Fruit fly (Drosophila melanogaster) whole organism, embryonic: Measurements from ENCODE around the gene CG43255.

ENCODE experiments used
- Atf-2 ChIP-seq: fragments of 200-800 bp; sonication (Bioruptor generic); optimal IDR thresholded peaks from 2 replicates; lab custom pipeline; 2016; ENCODE audit warnings: missing biosample characterization, missing genetic modification characterization
- BEAF-32 ChIP-seq: fragments of 200-800 bp; sonication (Bioruptor generic); optimal IDR thresholded peaks from 3 replicates; lab custom pipeline; 2017; ENCODE audit warnings: missing biosample characterization, missing genetic modification characterization, mild to moderate bottlenecking, moderate library complexity, missing genetic modification reagents
- C15 ChIP-seq: fragments of 200-800 bp; sonication (Bioruptor generic); IDR thresholded peaks from 3 replicates; pipeline ENCODE4 v1.3.6; 2022; ENCODE audit warnings: missing biosample characterization, missing genetic modification characterization
- CG10431 ChIP-seq: fragments of 200-800 bp; sonication (Bioruptor generic); optimal IDR thresholded peaks from 3 replicates; lab custom pipeline; 2018; ENCODE audit warnings: missing biosample characterization, mild to moderate bottlenecking, missing genetic modification characterization
- CG10462 ChIP-seq: fragments of 200-800 bp; sonication (Bioruptor generic); optimal IDR thresholded peaks from 2 replicates; lab custom pipeline; 2016; ENCODE audit warnings: missing biosample characterization, missing genetic modification characterization
- CG11085 ChIP-seq: fragments of 200-800 bp; sonication (Bioruptor generic); IDR thresholded peaks from 2 replicates; pipeline ENCODE4 v1.3.6; 2022; ENCODE audit warnings: missing biosample characterization, missing genetic modification characterization
- CG11695 ChIP-seq: fragments of 200-800 bp; sonication (Bioruptor generic); IDR thresholded peaks from 3 replicates; pipeline ENCODE4 v1.3.6; 2022; ENCODE audit warnings: missing biosample characterization, missing genetic modification characterization
- CG12219 ChIP-seq: fragments of 200-800 bp; sonication (Bioruptor generic); optimal IDR thresholded peaks from 3 replicates; lab custom pipeline; 2018; ENCODE audit warnings: missing biosample characterization, mild to moderate bottlenecking, missing genetic modification characterization
- CG15073 ChIP-seq: fragments of 200-800 bp; sonication (Bioruptor generic); optimal IDR thresholded peaks from 2 replicates; lab custom pipeline; 2016; ENCODE audit warnings: missing biosample characterization, missing genetic modification characterization
- CG1792 ChIP-seq: fragments of 200-800 bp; sonication (Bioruptor generic); optimal IDR thresholded peaks from 2 replicates; lab custom pipeline; 2016; ENCODE audit warnings: missing biosample characterization, missing genetic modification characterization
- CG3995 ChIP-seq: fragments of 200-800 bp; sonication (Bioruptor generic); optimal IDR thresholded peaks from 3 replicates; lab custom pipeline; 2016; ENCODE audit warnings: missing biosample characterization, missing genetic modification characterization
- CG4282 ChIP-seq: fragments of 200-800 bp; sonication (Bioruptor generic); optimal IDR thresholded peaks from 2 replicates; lab custom pipeline; 2016; ENCODE audit warnings: missing biosample characterization, missing genetic modification characterization
- CG5180 ChIP-seq: fragments of 200-800 bp; sonication (Bioruptor generic); optimal IDR thresholded peaks from 3 replicates; lab custom pipeline; 2017; ENCODE audit warnings: missing biosample characterization, missing genetic modification characterization, mild to moderate bottlenecking, moderate library complexity, missing genetic modification reagents
- CG7963 ChIP-seq: fragments of 200-800 bp; sonication (Bioruptor generic); IDR thresholded peaks from 3 replicates; pipeline ENCODE4 v1.3.6; 2022; ENCODE audit warnings: missing biosample characterization, missing genetic modification characterization; ENCODE audit not compliant: partially characterized antibody
- CG7987 ChIP-seq: fragments of 200-800 bp; sonication (Bioruptor generic); optimal IDR thresholded peaks from 2 replicates; lab custom pipeline; 2018; ENCODE audit warnings: missing biosample characterization, mild to moderate bottlenecking, missing genetic modification characterization, moderate library complexity
- CG9437 ChIP-seq: fragments of 200-800 bp; sonication (Bioruptor generic); optimal IDR thresholded peaks from 2 replicates; lab custom pipeline; 2018; ENCODE audit warnings: missing biosample characterization, mild to moderate bottlenecking, missing genetic modification characterization
- CG9609 ChIP-seq: fragments of 200-800 bp; sonication (Bioruptor generic); optimal IDR thresholded peaks from 3 replicates; lab custom pipeline; 2016; ENCODE audit warnings: missing biosample characterization, missing genetic modification characterization
- Camta ChIP-seq: fragments of 200-800 bp; sonication (Bioruptor generic); optimal IDR thresholded peaks from 2 replicates; lab custom pipeline; 2016; ENCODE audit warnings: missing biosample characterization, missing genetic modification characterization
- Chrac-16 ChIP-seq: fragments of 200-800 bp; sonication (Bioruptor generic); optimal IDR thresholded peaks from 3 replicates; lab custom pipeline; 2016; ENCODE audit warnings: missing biosample characterization, missing genetic modification characterization
- Dbx ChIP-seq: fragments of 200-800 bp; sonication (Bioruptor generic); IDR thresholded peaks from 3 replicates; pipeline ENCODE4 v1.3.6; 2022; ENCODE audit warnings: missing biosample characterization, missing genetic modification characterization
- Drgx ChIP-seq: fragments of 200-800 bp; sonication (Bioruptor generic); IDR thresholded peaks from 2 replicates; pipeline ENCODE4 v1.3.6; 2022; ENCODE audit warnings: missing biosample characterization, missing genetic modification characterization
- Gug ChIP-seq: fragments of 200-800 bp; sonication (Bioruptor generic); IDR thresholded peaks from 4 replicates; pipeline ENCODE4 v1.3.6; 2022; ENCODE audit warnings: missing biosample characterization, missing genetic modification characterization
- HLH4C ChIP-seq: fragments of 200-800 bp; sonication (Bioruptor generic); IDR thresholded peaks from 3 replicates; pipeline ENCODE4 v1.3.6; 2022; ENCODE audit warnings: missing biosample characterization, missing genetic modification characterization; ENCODE audit not compliant: partially characterized antibody
- HmgZ ChIP-seq: fragments of 200-800 bp; sonication (Bioruptor generic); optimal IDR thresholded peaks from 2 replicates; lab custom pipeline; 2018; ENCODE audit warnings: missing biosample characterization, mild to moderate bottlenecking, missing genetic modification characterization
- Hmx ChIP-seq: fragments of 200-800 bp; sonication (Bioruptor generic); optimal IDR thresholded peaks from 2 replicates; lab custom pipeline; 2016; ENCODE audit warnings: missing biosample characterization, missing genetic modification characterization
- Hr51 ChIP-seq, 2 experiments: fragments of 200-800 bp; sonication (Bioruptor generic); optimal IDR thresholded peaks; 2 replicates in 1 of 2; 3 replicates in 1 of 2; lab custom pipeline; 2016 to 2018; ENCODE audit warnings: missing biosample characterization in 2 of 2, missing genetic modification characterization in 2 of 2, mild to moderate bottlenecking in 1 of 2, moderate library complexity in 1 of 2
- Max ChIP-seq: fragments of 200-800 bp; sonication (Bioruptor generic); optimal IDR thresholded peaks from 2 replicates; lab custom pipeline; 2016; ENCODE audit warnings: missing biosample characterization, mild to moderate bottlenecking, missing genetic modification characterization
- NFAT ChIP-seq: fragments of 200-800 bp; sonication (Bioruptor generic); IDR thresholded peaks from 2 replicates; pipeline ENCODE4 v1.3.6; 2022; ENCODE audit warnings: missing biosample characterization, missing genetic modification characterization
- Vsx1 ChIP-seq: fragments of 200-800 bp; sonication (Bioruptor generic); optimal IDR thresholded peaks from 2 replicates; lab custom pipeline; 2017; ENCODE audit warnings: missing biosample characterization, mild to moderate bottlenecking, missing genetic modification characterization, missing genetic modification reagents
- Xbp1 ChIP-seq: fragments of 200-800 bp; sonication (Bioruptor generic); optimal IDR thresholded peaks from 3 replicates; lab custom pipeline; 2016; ENCODE audit warnings: missing biosample characterization, mild to moderate bottlenecking, missing genetic modification characterization
- YL-1 ChIP-seq: fragments of 200-800 bp; sonication (Bioruptor generic); optimal IDR thresholded peaks from 3 replicates; lab custom pipeline; 2017; ENCODE audit warnings: missing biosample characterization, mild to moderate bottlenecking, missing genetic modification characterization
- amos ChIP-seq: fragments of 200-800 bp; sonication (Bioruptor generic); IDR thresholded peaks from 2 replicates; pipeline ENCODE4 v1.3.6; 2022; ENCODE audit warnings: missing biosample characterization, missing genetic modification characterization; ENCODE audit not compliant: partially characterized antibody
- ato ChIP-seq: fragments of 200-800 bp; sonication (Bioruptor generic); IDR thresholded peaks from 2 replicates; pipeline ENCODE4 v1.3.6; 2022; ENCODE audit warnings: missing biosample characterization, missing genetic modification characterization; ENCODE audit not compliant: partially characterized antibody
- ci ChIP-seq: fragments of 200-800 bp; sonication (Bioruptor generic); IDR thresholded peaks from 3 replicates; pipeline ENCODE4 v1.3.6; 2022; ENCODE audit warnings: missing biosample characterization, missing genetic modification characterization
- crc ChIP-seq: fragments of 200-800 bp; sonication (Bioruptor generic); optimal IDR thresholded peaks from 2 replicates; lab custom pipeline; 2016; ENCODE audit warnings: missing biosample characterization, missing genetic modification characterization
- en ChIP-seq: fragments of 200-800 bp; sonication (Bioruptor generic); optimal IDR thresholded peaks from 2 replicates; lab custom pipeline; 2016; ENCODE audit warnings: missing biosample characterization, missing genetic modification characterization
- fd3F ChIP-seq: fragments of 200-800 bp; sonication (Bioruptor generic); optimal IDR thresholded peaks from 2 replicates; lab custom pipeline; 2018; ENCODE audit warnings: missing biosample characterization, mild to moderate bottlenecking, missing genetic modification characterization, moderate library complexity
- fru ChIP-seq: fragments of >200 bp; optimal IDR thresholded peaks from 2 replicates; lab custom pipeline; 2017
- gce ChIP-seq: fragments of 200-800 bp; sonication (Bioruptor generic); IDR thresholded peaks from 3 replicates; pipeline ENCODE4 v1.3.6; 2022; ENCODE audit warnings: missing biosample characterization, missing genetic modification characterization
- grn ChIP-seq: fragments of 200-800 bp; sonication (Bioruptor generic); optimal IDR thresholded peaks from 3 replicates; lab custom pipeline; 2017; ENCODE audit warnings: missing biosample characterization, missing genetic modification characterization
- gt ChIP-seq: fragments of 200-800 bp; sonication (Bioruptor generic); IDR thresholded peaks from 2 replicates; pipeline ENCODE4 v1.3.6; 2022; ENCODE audit warnings: missing biosample characterization, missing genetic modification characterization
- her ChIP-seq: fragments of 200-800 bp; sonication (Bioruptor generic); optimal IDR thresholded peaks from 2 replicates; lab custom pipeline; 2016; ENCODE audit warnings: missing biosample characterization, missing genetic modification characterization
- jing ChIP-seq: fragments of 200-800 bp; sonication (Bioruptor generic); optimal IDR thresholded peaks from 2 replicates; lab custom pipeline; 2018; ENCODE audit warnings: missing biosample characterization, mild to moderate bottlenecking, missing genetic modification characterization
- nau ChIP-seq: fragments of 200-800 bp; sonication (Bioruptor generic); optimal IDR thresholded peaks from 3 replicates; lab custom pipeline; 2017; ENCODE audit warnings: missing biosample characterization, mild to moderate bottlenecking, missing genetic modification characterization, missing genetic modification reagents
- oc ChIP-seq: fragments of 200-800 bp; sonication (Bioruptor generic); optimal IDR thresholded peaks from 2 replicates; lab custom pipeline; 2018; ENCODE audit warnings: missing biosample characterization, mild to moderate bottlenecking, missing genetic modification characterization, moderate library complexity
- odd ChIP-seq: fragments of 200-800 bp; sonication (Bioruptor generic); optimal IDR thresholded peaks from 2 replicates; lab custom pipeline; 2017; ENCODE audit warnings: missing biosample characterization, mild to moderate bottlenecking, missing genetic modification characterization
- pzg ChIP-seq: fragments of 200-800 bp; sonication (Bioruptor generic); optimal IDR thresholded peaks from 3 replicates; lab custom pipeline; 2018; ENCODE audit warnings: missing biosample characterization, mild to moderate bottlenecking, missing genetic modification characterization, moderate library complexity
- sim ChIP-seq: fragments of 200-800 bp; sonication (Bioruptor generic); IDR thresholded peaks from 2 replicates; pipeline ENCODE4 v1.3.6; 2022; ENCODE audit warnings: missing biosample characterization, missing genetic modification characterization
- ttk ChIP-seq: fragments of 200-800 bp; sonication (Bioruptor generic); IDR thresholded peaks from 2 replicates; pipeline ENCODE4 v2.1.2; 2022; ENCODE audit warnings: missing biosample characterization, missing genetic modification characterization
- tup ChIP-seq: fragments of 200-800 bp; sonication (Bioruptor generic); optimal IDR thresholded peaks from 2 replicates; lab custom pipeline; 2016; ENCODE audit warnings: missing biosample characterization, mild to moderate bottlenecking, missing genetic modification characterization, moderate library complexity
- vvl ChIP-seq: fragments of 200-800 bp; sonication (Bioruptor generic); IDR thresholded peaks from 2 replicates; pipeline ENCODE4 v1.3.6; 2022; ENCODE audit warnings: missing biosample characterization, missing genetic modification characterization

CG43255 gene

DNA sequence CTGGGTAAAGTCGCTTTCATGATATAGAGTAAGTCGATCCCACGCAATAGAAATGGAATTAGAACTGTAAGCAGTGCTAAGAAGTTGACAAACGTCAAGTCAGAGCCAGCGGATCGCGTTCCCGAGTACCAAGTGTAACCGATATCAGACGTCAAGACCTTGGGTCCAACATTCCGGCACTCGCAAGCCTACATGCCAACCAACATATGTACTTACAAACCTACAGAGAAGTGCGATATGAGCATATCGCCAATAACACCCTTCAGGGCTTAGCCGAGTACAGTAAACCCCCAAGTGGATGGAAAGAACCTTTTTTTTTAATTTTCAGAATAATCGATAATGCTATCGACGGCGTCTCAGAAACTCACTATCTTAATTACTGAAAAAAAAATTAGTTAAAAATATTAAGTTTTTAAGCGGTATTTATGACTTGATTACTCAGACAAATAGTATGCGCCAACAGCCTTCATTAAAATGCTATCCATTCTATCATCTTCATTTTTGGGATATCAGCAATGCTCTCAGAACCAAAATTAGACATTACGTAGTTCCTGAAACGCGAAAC is 31.2 kb upstream of the CG43255 start (continued):
- TF ChIP-seq pzg (GFP tag; lab: Kevin White, UChicago) (no peak), HLH4C (GFP tag; lab: Robert Waterston, UW) (no peak), CG7987 (no peak), HmgZ (no peak), CG10431 (GFP tag; lab: Kevin White, UChicago) (no peak), CG11085 (GFP tag; lab: Robert Waterston, UW) (peak; percentile 43; the same call in 1 of the 2 replicates), fru (no peak), Max (peak; percentile 40), Dbx (GFP tag; lab: Robert Waterston, UW) (peak; percentile 78; the same call in 2 of the 3 replicates), Chrac-16 (peak; percentile 16), tup (no peak), NFAT (peak; percentile 64; the same call in 1 of the 2 replicates), crc (peak; percentile 12), CG4282 (GFP tag; lab: Kevin White, UChicago) (no peak), ttk (GFP tag; lab: Robert Waterston, UW) (no peak), nau (GFP tag; lab: Kevin White, UChicago) (no peak), CG9609 (GFP tag; lab: Kevin White, UChicago) (peak; percentile 1), en (no peak), gt (GFP tag; lab: Robert Waterston, UW) (no peak), ci (GFP tag; lab: Robert Waterston, UW) (peak; percentile 74), CG15073 (GFP tag; lab: Kevin White, UChicago) (no peak), Gug (peak; percentile 51; the same call in 1 of the 4 replicates), YL-1 (GFP tag; lab: Kevin White, UChicago) (no peak), BEAF-32 (GFP tag; lab: Kevin White, UChicago) (no peak), gce (GFP tag; lab: Robert Waterston, UW) (no peak), her (GFP tag; lab: Kevin White, UChicago) (no peak), C15 (no peak), CG3995 (GFP tag; lab: Kevin White, UChicago) (no peak), CG12219 (GFP tag; lab: Kevin White, UChicago) (peak; percentile 16), Hr51 (GFP tag; optimal IDR thresholded peaks at IDR 0.05; lab: Kevin White, UChicago) (peak in 1 of 2 experiments; percentile 67), CG5180 (GFP tag; lab: Kevin White, UChicago) (no peak), Xbp1 (GFP tag; lab: Kevin White, UChicago) (peak; percentile 52), CG10462 (GFP tag; lab: Kevin White, UChicago) (no peak), CG7963 (GFP tag; lab: Robert Waterston, UW) (no peak), fd3F (peak; percentile 57), odd (peak; percentile 17), ato (GFP tag; lab: Robert Waterston, UW) (no peak), Drgx (GFP tag; lab: Robert Waterston, UW) (no peak), Hmx (GFP tag; lab: Kevin White, UChicago) (no peak), jing (peak; percentile 1), grn (no peak), Camta (GFP tag; lab: Kevin White, UChicago) (peak; percentile 24), CG9437 (no peak), CG11695 (GFP tag; lab: Robert Waterston, UW) (peak; percentile 70; the same call in 2 of the 3 replicates), oc (tag; lab: Kevin White, UChicago) (no peak), sim (GFP tag; lab: Robert Waterston, UW) (no peak), Atf-2 (GFP tag; lab: Kevin White, UChicago) (peak; percentile 4), vvl (GFP tag; lab: Robert Waterston, UW) (peak; percentile 49; the same call in 1 of the 2 replicates), CG1792 (GFP tag; lab: Kevin White, UChicago) (no peak), amos (GFP tag; lab: Robert Waterston, UW) (no peak), Vsx1 (no peak)
